Fruit fly (Drosophila melanogaster): ENCODE results near the gene Ir75a.

Gene Ir75a

dm6 chr3L:17856655-17857479, 39.1 kb upstream of the Ir75a start, which contains the start of gene CG5535 (continued):
- TF ChIP-seq CG14710 (tag; optimal IDR thresholded peaks at IDR 0.05), result peak; percentile 92
- TF ChIP-seq emc (GFP tag; optimal IDR thresholded peaks at IDR 0.05), result no peak
- TF ChIP-seq Side (GFP tag; optimal IDR thresholded peaks at IDR 0.05), result peak; percentile 64
- peak; percentile 90 for TF ChIP-seq CG8924 (tag; optimal IDR thresholded peaks at IDR 0.05)
- peak; percentile 35; the same call in 1 of the 3 replicates for TF ChIP-seq H15 (GFP tag; IDR thresholded peaks at IDR 0.05)
- TF ChIP-seq sob (GFP tag; IDR thresholded peaks at IDR 0.05), result peak; percentile 77
- TF ChIP-seq Abd-B (GFP tag; optimal IDR thresholded peaks at IDR 0.05), result peak; percentile 75
- TF ChIP-seq dimm (GFP tag; IDR thresholded peaks at IDR 0.05), result no peak
- no peak for TF ChIP-seq CHES-1-like (GFP tag; optimal IDR thresholded peaks at IDR 0.05)
- peak; percentile 94 for TF ChIP-seq CG2678 (tag; optimal IDR thresholded peaks at IDR 0.05)
- TF ChIP-seq klu (GFP tag; IDR thresholded peaks at IDR 0.05), result peak; percentile 52
- peak; percentile 37 for TF ChIP-seq kay (GFP tag; optimal IDR thresholded peaks at IDR 0.05)
- peak in 1 of 2 experiments; percentile 41 for TF ChIP-seq chif (GFP tag; optimal IDR thresholded peaks at IDR 0.05)
- TF ChIP-seq CG8478 (optimal IDR thresholded peaks at IDR 0.05), result no peak
- peak; percentile 60 for TF ChIP-seq CG10543 (GFP tag; optimal IDR thresholded peaks at IDR 0.05)
- no peak for TF ChIP-seq pita (GFP tag; optimal IDR thresholded peaks at IDR 0.05)
- no peak for TF ChIP-seq pan (optimal IDR thresholded peaks at IDR 0.05)
- TF ChIP-seq pan (GFP tag; optimal IDR thresholded peaks at IDR 0.05 in 1 of 2, IDR thresholded peaks at IDR 0.05 in 1 of 2), result peak in 1 of 2 experiments; percentile 61
- no peak for TF ChIP-seq ac (GFP tag; optimal IDR thresholded peaks at IDR 0.05)
- TF ChIP-seq CG4424 (GFP tag; optimal IDR thresholded peaks at IDR 0.05), result peak; percentile 86
- peak; percentile 21 for TF ChIP-seq slp2 (GFP tag; optimal IDR thresholded peaks at IDR 0.05)
- TF ChIP-seq CG6854 (GFP tag; optimal IDR thresholded peaks at IDR 0.05), result peak; percentile 63
- TF ChIP-seq ase (GFP tag; IDR thresholded peaks at IDR 0.05), result peak; percentile 53; the same call in 2 of the 3 replicates
- peak; percentile 69 for TF ChIP-seq Asciz (GFP tag; optimal IDR thresholded peaks at IDR 0.05)
- no peak for TF ChIP-seq hth (optimal IDR thresholded peaks at IDR 0.05)
- peak; percentile 20 for TF ChIP-seq stwl (tag; optimal IDR thresholded peaks at IDR 0.05)
- peak; percentile 62 for TF ChIP-seq CG34422 (GFP tag; IDR thresholded peaks at IDR 0.05)
- TF ChIP-seq CG14965 (GFP tag; optimal IDR thresholded peaks at IDR 0.05; ENCODE audit: borderline replicate concordance), result no peak
- TF ChIP-seq CG4360 (GFP tag; IDR thresholded peaks at IDR 0.05), result no peak
- TF ChIP-seq CG31441 (GFP tag; IDR thresholded peaks at IDR 0.05), result peak; percentile 89
- no peak for TF ChIP-seq CG16863 (GFP tag; optimal IDR thresholded peaks at IDR 0.05)
- TF ChIP-seq Six4 (GFP tag; optimal IDR thresholded peaks at IDR 0.05), result peak; percentile 76
- no peak for TF ChIP-seq sna (GFP tag; IDR thresholded peaks at IDR 0.05; ENCODE audit: partially characterized antibody)
- TF ChIP-seq CG15073 (GFP tag; optimal IDR thresholded peaks at IDR 0.05), result no peak
- TF ChIP-seq CG7928 (GFP tag; optimal IDR thresholded peaks at IDR 0.05), result no peak
- no peak for TF ChIP-seq sima (GFP tag; optimal IDR thresholded peaks at IDR 0.05)
- TF ChIP-seq tap (tag; optimal IDR thresholded peaks at IDR 0.05), result peak; percentile 65
- peak; percentile 28 for TF ChIP-seq CG9876 (GFP tag; optimal IDR thresholded peaks at IDR 0.05)
- TF ChIP-seq pros (GFP tag; optimal IDR thresholded peaks at IDR 0.05), result peak; percentile 63
- TF ChIP-seq ind (GFP tag; optimal IDR thresholded peaks at IDR 0.05), result peak; percentile 60
- TF ChIP-seq pho (GFP tag; optimal IDR thresholded peaks at IDR 0.05), result peak; percentile 7
- peak; percentile 77 for TF ChIP-seq dmrt11E (tag; optimal IDR thresholded peaks at IDR 0.05)
- TF ChIP-seq CG30403 (GFP tag; optimal IDR thresholded peaks at IDR 0.05), result peak; percentile 92
- TF ChIP-seq CG34376 (GFP tag; optimal IDR thresholded peaks at IDR 0.05), result peak; percentile 49
- TF ChIP-seq trem (tag; optimal IDR thresholded peaks at IDR 0.05), result peak; percentile 9
- peak; percentile 59 for TF ChIP-seq MTF-1 (GFP tag; optimal IDR thresholded peaks at IDR 0.05; ENCODE audit: borderline replicate concordance)
- TF ChIP-seq Camta (GFP tag; optimal IDR thresholded peaks at IDR 0.05), result peak; percentile 19
- peak; percentile 58 for TF ChIP-seq kni (GFP tag; optimal IDR thresholded peaks at IDR 0.05)
- peak; percentile 42 for TF ChIP-seq CG18476 (GFP tag; optimal IDR thresholded peaks at IDR 0.05)
- peak; percentile 82 for TF ChIP-seq org-1 (GFP tag; optimal IDR thresholded peaks at IDR 0.05)

Measured in whole organism, embryonic.